Worm (Caenorhabditis elegans): ENCODE data around the gene Y110A2AL.3.

Y110A2AL.3 gene

ce11 chrII:2903748-2904147 is 36.9 kb downstream of the Y110A2AL.3 start:
- no peak for TF ChIP-seq crh-2 (tag; optimal IDR thresholded peaks at IDR 0.05)
- no peak for TF ChIP-seq nhr-77 (tag; optimal IDR thresholded peaks at IDR 0.05)
- no peak for TF ChIP-seq elt-1 (tag; optimal IDR thresholded peaks at IDR 0.05)
- no peak for TF ChIP-seq mdl-1 (tag; optimal IDR thresholded peaks at IDR 0.05)
- no peak for TF ChIP-seq unc-55 (GFP tag; optimal IDR thresholded peaks at IDR 0.05)
- TF ChIP-seq nhr-12 (tag; optimal IDR thresholded peaks at IDR 0.05): no peak
- no peak for TF ChIP-seq nhr-129 (tag; optimal IDR thresholded peaks at IDR 0.05)
- TF ChIP-seq nhr-237 (tag; optimal IDR thresholded peaks at IDR 0.05): no peak
- no peak for TF ChIP-seq snpc-4 (tag; optimal IDR thresholded peaks at IDR 0.05)
- no peak for TF ChIP-seq C34F6.9 (tag; optimal IDR thresholded peaks at IDR 0.05)
- TF ChIP-seq R02D3.7 (tag; optimal IDR thresholded peaks at IDR 0.05): no peak
- TF ChIP-seq ZK546.5 (tag; optimal IDR thresholded peaks at IDR 0.05): no peak
- TF ChIP-seq ztf-1 (GFP tag; conservative IDR thresholded peaks at IDR 0.05): no peak
- no peak for TF ChIP-seq mbf-1 (tag; optimal IDR thresholded peaks at IDR 0.05)
- TF ChIP-seq ztf-4 (tag; optimal IDR thresholded peaks at IDR 0.05): no peak
- no peak for TF ChIP-seq nhr-10 (tag; optimal IDR thresholded peaks at IDR 0.05)
- no peak for TF ChIP-seq gmeb-1 (tag; optimal IDR thresholded peaks at IDR 0.05)
- TF ChIP-seq unc-39 (tag; optimal IDR thresholded peaks at IDR 0.05): no peak

DNA sequence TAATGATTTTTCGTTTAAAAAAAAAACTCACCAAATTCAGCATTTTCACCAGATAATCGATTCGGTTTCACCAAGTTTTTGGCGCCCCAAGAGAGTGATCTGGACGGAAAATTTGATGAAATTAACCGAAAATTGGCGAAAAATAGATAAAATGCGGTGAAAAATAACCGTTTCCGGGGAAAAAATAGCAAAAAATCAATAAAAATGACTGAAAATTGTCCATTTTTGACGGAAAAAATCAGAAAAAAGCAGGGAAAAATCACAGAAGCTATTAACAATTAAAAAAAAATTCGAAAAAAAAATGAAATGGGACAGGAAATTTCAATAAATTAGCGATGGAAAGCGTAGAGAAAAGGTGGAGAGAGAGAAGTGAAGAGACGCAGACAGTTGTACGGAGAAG is 46.6 kb downstream of the Y110A2AL.3 start, which contains the start of gene ubc-15:
ubc-15 (minus strand) TSS at position 101 of the 400 bp plus-strand sequence.
- TF ChIP-seq sma-3 (GFP tag; optimal IDR thresholded peaks at IDR 0.05) (no peak), unc-55 (GFP tag; optimal IDR thresholded peaks at IDR 0.05) (peak; percentile 5)

Measured in whole organism, L2 larva.